Worm (Caenorhabditis elegans) whole organism, mixed stage, embryonic: Measurements from ENCODE around the gene sru-36.

Experiments
- ceh-39 ChIP-seq: fragments of 150-350 bp; optimal IDR thresholded peaks from 2 replicates; lab custom pipeline; 2014; ENCODE audit warnings: missing biosample characterization, missing genetic modification characterization
- ces-1 ChIP-seq: fragments of 150-350 bp; optimal IDR thresholded peaks from 2 replicates; lab custom pipeline; 2014; ENCODE audit warnings: missing biosample characterization, missing genetic modification reagents, missing genetic modification characterization
- elt-3 ChIP-seq: fragments of 150-350 bp; optimal IDR thresholded peaks from 2 replicates; lab custom pipeline; 2014; ENCODE audit warnings: missing biosample characterization, missing genetic modification characterization
- lin-13 ChIP-seq: fragments of 150-350 bp; optimal IDR thresholded peaks from 2 replicates; lab custom pipeline; 2014; ENCODE audit warnings: missing biosample characterization, missing genetic modification characterization
- lsy-2 ChIP-seq: fragments of 150-350 bp; optimal IDR thresholded peaks from 2 replicates; lab custom pipeline; 2014; ENCODE audit warnings: missing biosample characterization, missing genetic modification characterization
- mep-1 ChIP-seq: fragments of 150-350 bp; optimal IDR thresholded peaks from 2 replicates; lab custom pipeline; 2017; ENCODE audit warnings: missing biosample characterization, missing genetic modification reagents, missing genetic modification characterization, inconsistent platforms
- nhr-12 ChIP-seq: fragments of 150-350 bp; optimal IDR thresholded peaks from 2 replicates; lab custom pipeline; 2014; ENCODE audit warnings: missing biosample characterization, missing genetic modification characterization
- nhr-237 ChIP-seq: fragments of 150-350 bp; optimal IDR thresholded peaks from 2 replicates; lab custom pipeline; 2014; ENCODE audit warnings: missing biosample characterization, missing genetic modification characterization
- nhr-28 ChIP-seq: fragments of 150-350 bp; optimal IDR thresholded peaks from 2 replicates; lab custom pipeline; 2014; ENCODE audit warnings: missing biosample characterization, missing genetic modification characterization
- snpc-4 ChIP-seq: fragments of 150-350 bp; optimal IDR thresholded peaks from 2 replicates; lab custom pipeline; 2014; ENCODE audit warnings: missing biosample characterization, missing genetic modification characterization
- sptf-1 ChIP-seq: sonication (generic microtip); optimal IDR thresholded peaks from 2 replicates; lab custom pipeline; 2017; ENCODE audit warnings: mild to moderate bottlenecking, missing genetic modification characterization, moderate library complexity, missing compliant biosample characterization
- unc-62 ChIP-seq: fragments of 150-350 bp; optimal IDR thresholded peaks from 2 replicates; lab custom pipeline; 2014; ENCODE audit warnings: missing biosample characterization, missing genetic modification reagents, missing genetic modification characterization
- zip-8 ChIP-seq: fragments of 150-350 bp; optimal IDR thresholded peaks from 2 replicates; lab custom pipeline; 2014; ENCODE audit warnings: missing biosample characterization, missing genetic modification characterization

ce11 chrV:9801965-9802364 lies 39.5 kb upstream of the sru-36 start, which contains the start of gene F46B6.10:
- no peak for TF ChIP-seq mep-1 (tag; lab: Kevin White, UChicago)
- no peak for TF ChIP-seq unc-62
- no peak for TF ChIP-seq sptf-1 (tag; lab: Kevin White, UChicago)
- TF ChIP-seq nhr-237: no peak
- no peak for TF ChIP-seq ces-1 (GFP tag; lab: Kevin White, UChicago)
- no peak for TF ChIP-seq elt-3 (tag; lab: Kevin White, UChicago)
- no peak for TF ChIP-seq zip-8 (tag; lab: Kevin White, UChicago)
- no peak for TF ChIP-seq snpc-4 (tag; lab: Kevin White, UChicago)
- no peak for TF ChIP-seq ceh-39 (tag; lab: Kevin White, UChicago)
- TF ChIP-seq nhr-28: no peak
- no peak for TF ChIP-seq nhr-12 (tag; lab: Kevin White, UChicago)
- TF ChIP-seq lsy-2 (tag; lab: Kevin White, UChicago): no peak
- TF ChIP-seq lin-13 (tag; lab: Kevin White, UChicago): no peak
